Fruit fly (Drosophila melanogaster) whole organism, embryonic: ENCODE data around the gene CG11670.
A peak's percentile ranks its signal among the peaks of the same experiment; 100 is the strongest.

Experiments
- ATbp ChIP-seq: fragments of 200-800 bp; sonication (Bioruptor generic); optimal IDR thresholded peaks from 2 replicates; lab custom pipeline; 2017; ENCODE audit warnings: missing biosample characterization, mild to moderate bottlenecking, missing genetic modification characterization, missing genetic modification reagents
- Aef1 ChIP-seq: fragments of 200-800 bp; sonication (Bioruptor generic); IDR thresholded peaks from 3 replicates; pipeline ENCODE4 v1.3.6; 2022; ENCODE audit warnings: missing biosample characterization, missing genetic modification characterization
- C15 ChIP-seq: fragments of 200-800 bp; sonication (Bioruptor generic); IDR thresholded peaks from 3 replicates; pipeline ENCODE4 v1.3.6; 2022; ENCODE audit warnings: missing biosample characterization, missing genetic modification characterization
- CG10274 ChIP-seq: fragments of 200-800 bp; sonication (Bioruptor generic); optimal IDR thresholded peaks from 3 replicates; lab custom pipeline; 2017; ENCODE audit warnings: missing biosample characterization, mild to moderate bottlenecking, missing genetic modification characterization
- CG10431 ChIP-seq: fragments of 200-800 bp; sonication (Bioruptor generic); optimal IDR thresholded peaks from 3 replicates; lab custom pipeline; 2018; ENCODE audit warnings: missing biosample characterization, mild to moderate bottlenecking, missing genetic modification characterization
- CG10543 ChIP-seq: fragments of 200-800 bp; sonication (Bioruptor generic); optimal IDR thresholded peaks from 3 replicates; lab custom pipeline; 2017; ENCODE audit warnings: missing biosample characterization, mild to moderate bottlenecking, missing genetic modification characterization, moderate library complexity
- CG12391 ChIP-seq: fragments of 200-800 bp; sonication (Bioruptor generic); optimal IDR thresholded peaks from 3 replicates; lab custom pipeline; 2018; ENCODE audit warnings: missing biosample characterization, mild to moderate bottlenecking, missing genetic modification characterization, moderate library complexity
- CG13775 ChIP-seq: fragments of 200-800 bp; sonication (Bioruptor generic); optimal IDR thresholded peaks from 3 replicates; lab custom pipeline; 2017; ENCODE audit warnings: missing biosample characterization, mild to moderate bottlenecking, missing genetic modification characterization
- CG15269 ChIP-seq: fragments of 200-800 bp; sonication (Bioruptor generic); optimal IDR thresholded peaks from 2 replicates; lab custom pipeline; 2018; ENCODE audit warnings: missing biosample characterization, mild to moderate bottlenecking, missing genetic modification characterization, moderate library complexity
- CG1647 ChIP-seq: fragments of 200-800 bp; sonication (Bioruptor generic); optimal IDR thresholded peaks from 3 replicates; lab custom pipeline; 2016; ENCODE audit warnings: missing biosample characterization, missing genetic modification characterization
- CG16813 ChIP-seq: fragments of 200-800 bp; sonication (Bioruptor generic); IDR thresholded peaks from 3 replicates; pipeline ENCODE4 v1.3.6; 2022; ENCODE audit warnings: missing biosample characterization, missing genetic modification characterization; ENCODE audit not compliant: partially characterized antibody
- CG17385 ChIP-seq: fragments of 200-800 bp; sonication (Bioruptor generic); optimal IDR thresholded peaks from 3 replicates; lab custom pipeline; 2018; ENCODE audit warnings: missing biosample characterization, mild to moderate bottlenecking, missing genetic modification characterization
- CG18476 ChIP-seq: fragments of 200-800 bp; sonication (Bioruptor generic); optimal IDR thresholded peaks from 2 replicates; lab custom pipeline; 2016; ENCODE audit warnings: missing biosample characterization, mild to moderate bottlenecking, missing genetic modification characterization
- CG4328 ChIP-seq: fragments of 200-800 bp; sonication (Bioruptor generic); optimal IDR thresholded peaks from 3 replicates; lab custom pipeline; 2017; ENCODE audit warnings: missing biosample characterization, missing genetic modification reagents, missing genetic modification characterization
- CG6791 ChIP-seq: fragments of 200-800 bp; sonication (Bioruptor generic); IDR thresholded peaks from 3 replicates; pipeline ENCODE4 v1.3.6; 2022; ENCODE audit warnings: missing biosample characterization, missing genetic modification characterization; ENCODE audit not compliant: partially characterized antibody
- CG7928 ChIP-seq: fragments of 200-800 bp; sonication (Bioruptor generic); optimal IDR thresholded peaks from 2 replicates; lab custom pipeline; 2017; ENCODE audit warnings: missing biosample characterization, mild to moderate bottlenecking, missing genetic modification characterization
- CG8924 ChIP-seq: fragments of 200-800 bp; optimal IDR thresholded peaks from 3 replicates; lab custom pipeline; 2019; ENCODE audit warnings: missing biosample characterization, mild to moderate bottlenecking, missing genetic modification characterization, moderate library complexity
- CG9437 ChIP-seq: fragments of 200-800 bp; sonication (Bioruptor generic); optimal IDR thresholded peaks from 2 replicates; lab custom pipeline; 2018; ENCODE audit warnings: missing biosample characterization, mild to moderate bottlenecking, missing genetic modification characterization
- CG9797 ChIP-seq: fragments of 200-800 bp; sonication (Bioruptor generic); optimal IDR thresholded peaks from 3 replicates; lab custom pipeline; 2018; ENCODE audit warnings: missing biosample characterization, mild to moderate bottlenecking, missing genetic modification characterization
- E2f1 ChIP-seq: fragments of 200-800 bp; sonication (Bioruptor generic); IDR thresholded peaks from 2 replicates; pipeline ENCODE4 v1.3.6; 2022; ENCODE audit warnings: missing biosample characterization, missing genetic modification characterization
- Ets97D ChIP-seq: fragments of 200-800 bp; sonication (Bioruptor generic); optimal IDR thresholded peaks from 3 replicates; lab custom pipeline; 2016; ENCODE audit warnings: missing biosample characterization, missing genetic modification characterization
- GATAe ChIP-seq: fragments of 200-800 bp; sonication (Bioruptor generic); conservative IDR thresholded peaks from 2 replicates; pipeline ENCODE4 v1.3.6; 2022; ENCODE audit warnings: missing biosample characterization, missing genetic modification characterization
- Hand ChIP-seq: fragments of 200-800 bp; sonication (Bioruptor generic); optimal IDR thresholded peaks from 2 replicates; lab custom pipeline; 2017; ENCODE audit warnings: mild to moderate bottlenecking, missing biosample characterization, missing genetic modification reagents, missing genetic modification characterization
- Poxn ChIP-seq: fragments of 200-800 bp; sonication (Bioruptor generic); IDR thresholded peaks from 2 replicates; pipeline ENCODE4 v1.3.6; 2022; ENCODE audit warnings: missing biosample characterization, missing genetic modification characterization
- Trl ChIP-seq, 3 experiments: fragments of >200 bp in 2 of 3; fragments of 200-800 bp in 1 of 3; sonication (Bioruptor generic) in 1 of 3; optimal IDR thresholded peaks; 2 replicates in 1 of 3; 3 replicates in 2 of 3; lab custom pipeline; 2016 to 2017; ENCODE audit warnings: missing biosample characterization in 1 of 3, missing genetic modification characterization in 1 of 3
- aop ChIP-seq: fragments of 200-800 bp; sonication (Bioruptor generic); IDR thresholded peaks from 2 replicates; pipeline ENCODE4 v1.3.6; 2022; ENCODE audit warnings: missing biosample characterization, missing genetic modification characterization
- az2 ChIP-seq: fragments of 200-800 bp; sonication (Bioruptor generic); optimal IDR thresholded peaks from 3 replicates; lab custom pipeline; 2016; ENCODE audit warnings: missing biosample characterization, missing genetic modification characterization
- cas ChIP-seq: fragments of 200-800 bp; sonication (Bioruptor generic); IDR thresholded peaks from 2 replicates; pipeline ENCODE4 v1.3.6; 2022; ENCODE audit warnings: missing biosample characterization, missing genetic modification characterization
- caup ChIP-seq: fragments of 200-800 bp; sonication (Bioruptor generic); optimal IDR thresholded peaks from 3 replicates; lab custom pipeline; 2017; ENCODE audit warnings: missing biosample characterization, mild to moderate bottlenecking, missing genetic modification characterization, moderate library complexity; ENCODE audit not compliant: severe bottlenecking
- chif ChIP-seq, 2 experiments: fragments of 200-800 bp; sonication (Bioruptor generic); optimal IDR thresholded peaks; 3 replicates each; lab custom pipeline; 2016; ENCODE audit warnings: missing biosample characterization in 2 of 2, missing genetic modification characterization in 2 of 2
- chn ChIP-seq: fragments of 200-800 bp; sonication (Bioruptor generic); optimal IDR thresholded peaks from 2 replicates; lab custom pipeline; 2016; ENCODE audit warnings: missing biosample characterization, missing genetic modification characterization
- dati ChIP-seq: fragments of 200-800 bp; sonication (Bioruptor generic); IDR thresholded peaks from 2 replicates; pipeline ENCODE4 v1.3.6; 2022; ENCODE audit warnings: missing biosample characterization, missing genetic modification characterization
- disco-r ChIP-seq: fragments of 200-800 bp; sonication (Bioruptor generic); optimal IDR thresholded peaks from 2 replicates; lab custom pipeline; 2016; ENCODE audit warnings: missing biosample characterization, missing genetic modification characterization
- eyg ChIP-seq: fragments of 200-800 bp; sonication (Bioruptor generic); optimal IDR thresholded peaks from 3 replicates; lab custom pipeline; 2016; ENCODE audit warnings: missing biosample characterization, missing genetic modification characterization
- her ChIP-seq: fragments of 200-800 bp; sonication (Bioruptor generic); optimal IDR thresholded peaks from 2 replicates; lab custom pipeline; 2016; ENCODE audit warnings: missing biosample characterization, missing genetic modification characterization
- hth ChIP-seq: fragments of >200 bp; optimal IDR thresholded peaks from 2 replicates; lab custom pipeline; 2017; ENCODE audit warnings: inconsistent platforms
- jigr1 ChIP-seq: fragments of 200-800 bp; sonication (Bioruptor generic); IDR thresholded peaks from 3 replicates; pipeline ENCODE4 v1.3.6; 2022; ENCODE audit warnings: missing biosample characterization, missing genetic modification characterization
- lbe ChIP-seq: fragments of 200-800 bp; sonication (Bioruptor generic); optimal IDR thresholded peaks from 2 replicates; lab custom pipeline; 2016; ENCODE audit warnings: missing biosample characterization, mild to moderate bottlenecking, missing genetic modification characterization
- nerfin-2 ChIP-seq: fragments of 200-800 bp; sonication (Bioruptor generic); IDR thresholded peaks from 2 replicates; pipeline ENCODE4 v1.3.6; 2022; ENCODE audit warnings: missing biosample characterization, missing genetic modification characterization; ENCODE audit not compliant: partially characterized antibody
- onecut ChIP-seq: fragments of 200-800 bp; sonication (Bioruptor generic); IDR thresholded peaks from 2 replicates; pipeline ENCODE4 v1.3.6; 2022; ENCODE audit warnings: missing biosample characterization, missing genetic modification characterization
- prd ChIP-seq, 3 experiments: fragments of >200 bp in 2 of 3; fragments of 200-800 bp in 1 of 3; sonication (Bioruptor generic) in 1 of 3; optimal IDR thresholded peaks in 2 of 3; IDR thresholded peaks in 1 of 3; 2 replicates in 2 of 3; 3 replicates in 1 of 3; pipeline versions ENCODE4 v1.3.6 to Lab custom; 2017 to 2022; ENCODE audit warnings: missing biosample characterization in 1 of 3, missing genetic modification characterization in 1 of 3
- ranshi ChIP-seq: fragments of 200-800 bp; sonication (Bioruptor generic); IDR thresholded peaks from 2 replicates; pipeline ENCODE4 v1.3.6; 2022; ENCODE audit warnings: missing biosample characterization, missing genetic modification characterization
- ro ChIP-seq: fragments of 200-800 bp; sonication (Bioruptor generic); IDR thresholded peaks from 2 replicates; pipeline ENCODE4 v1.3.6; 2022; ENCODE audit warnings: missing biosample characterization, missing genetic modification characterization
- schlank ChIP-seq: fragments of 200-800 bp; sonication (Bioruptor generic); optimal IDR thresholded peaks from 2 replicates; lab custom pipeline; 2018; ENCODE audit warnings: missing biosample characterization, mild to moderate bottlenecking, missing genetic modification characterization
- slou ChIP-seq: fragments of 200-800 bp; sonication (Bioruptor generic); optimal IDR thresholded peaks from 3 replicates; lab custom pipeline; 2016; ENCODE audit warnings: missing biosample characterization, missing genetic modification characterization
- ssp ChIP-seq: fragments of 200-800 bp; sonication (Bioruptor generic); IDR thresholded peaks from 2 replicates; pipeline ENCODE4 v1.3.6; 2022; ENCODE audit warnings: missing biosample characterization, missing genetic modification characterization
- wdn ChIP-seq: fragments of 200-800 bp; sonication (Bioruptor generic); IDR thresholded peaks from 2 replicates; pipeline ENCODE4 v1.3.6; 2022; ENCODE audit warnings: missing biosample characterization, missing genetic modification characterization
- zfh1 ChIP-seq: fragments of 200-800 bp; sonication (Bioruptor generic); IDR thresholded peaks from 3 replicates; pipeline ENCODE4 v1.3.6; 2022; ENCODE audit warnings: missing biosample characterization, missing genetic modification characterization

Gene CG11670

DNA sequence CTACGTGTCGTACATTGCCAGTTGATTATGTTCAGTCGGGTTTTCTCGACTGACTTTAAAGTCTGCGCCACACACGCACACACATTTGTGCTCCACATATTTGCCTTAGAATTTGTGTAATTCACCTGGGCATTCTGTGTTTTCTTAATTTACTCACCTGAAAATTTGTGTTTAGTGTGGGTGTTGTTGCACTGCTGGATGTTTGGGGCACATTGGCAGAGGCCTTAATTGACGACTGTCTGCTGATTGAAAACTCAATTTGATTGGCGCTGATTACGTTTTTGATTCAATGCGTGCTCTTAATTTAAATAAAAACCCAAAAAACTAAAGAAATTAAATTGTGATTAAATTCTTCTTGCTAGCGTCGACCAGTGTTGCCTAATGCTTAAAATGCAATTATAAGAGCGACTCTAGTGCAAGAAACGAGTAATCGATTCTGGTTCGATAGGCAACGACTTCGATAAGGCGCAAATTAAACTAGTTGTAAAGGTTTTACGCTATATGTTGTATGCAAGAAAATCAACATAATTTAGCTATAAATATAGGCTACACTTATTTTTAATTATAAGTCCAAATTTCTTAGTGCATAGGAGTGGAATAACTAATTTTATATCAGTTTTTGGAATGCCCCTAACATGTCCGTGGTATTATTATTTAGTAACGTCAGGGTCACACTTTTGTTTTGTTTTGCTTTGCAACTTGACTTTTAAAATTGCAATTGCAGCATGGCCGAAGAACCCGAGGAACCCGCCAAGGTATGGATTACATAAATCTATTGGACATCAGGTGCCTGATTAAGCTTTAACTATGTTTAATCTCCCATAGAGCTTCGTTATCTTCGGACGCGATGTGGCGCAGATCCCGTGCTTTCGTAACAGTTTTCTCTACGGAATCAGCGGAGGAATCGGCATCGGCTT, 11.3 kb upstream of the CG11670 start, which contains the start of the genes CG46281 and CG46280 (continued):
- TF ChIP-seq lbe (peak; percentile 15), ssp (no peak), schlank (tag; lab: Kevin White, UChicago) (no peak), CG9437 (GFP tag; lab: Kevin White, UChicago) (peak; percentile 6), dati (GFP tag; lab: Robert Waterston, UW) (no peak), az2 (no peak), C15 (GFP tag; lab: Robert Waterston, UW) (no peak), E2f1 (no peak), nerfin-2 (GFP tag; lab: Robert Waterston, UW) (no peak), cas (0 out of 2 replicates have a peak, but pooled peaks have one; percentile 21), aop (no peak), CG10274 (no peak), CG4328 (GFP tag; lab: Kevin White, UChicago) (peak; percentile 22), jigr1 (no peak), disco-r (GFP tag; lab: Kevin White, UChicago) (peak; percentile 2), GATAe (no peak), CG10431 (GFP tag; lab: Kevin White, UChicago) (no peak), Trl (optimal IDR thresholded peaks at IDR 0.05; lab: Kevin White, UChicago) (no peak), Trl (GFP tag; optimal IDR thresholded peaks at IDR 0.05; lab: Kevin White, UChicago) (peak; percentile 37), prd (optimal IDR thresholded peaks at IDR 0.05; lab: Kevin White, UChicago) (no peak), prd (GFP tag; IDR thresholded peaks at IDR 0.05; lab: Robert Waterston, UW) (no peak), chn (GFP tag; lab: Kevin White, UChicago) (no peak), onecut (GFP tag; lab: Robert Waterston, UW) (no peak), CG12391 (tag; lab: Kevin White, UChicago) (no peak), CG16813 (GFP tag; lab: Robert Waterston, UW) (peak; percentile 52; the same call in 2 of the 3 replicates), ro (GFP tag; lab: Robert Waterston, UW) (no peak), eyg (GFP tag; lab: Kevin White, UChicago) (peak; percentile 21), CG1647 (GFP tag; lab: Kevin White, UChicago) (peak; percentile 25), CG7928 (GFP tag; lab: Kevin White, UChicago) (no peak), ranshi (GFP tag; lab: Robert Waterston, UW) (no peak), wdn (GFP tag; lab: Robert Waterston, UW) (no peak), Hand (GFP tag; lab: Kevin White, UChicago) (peak; percentile 23), CG17385 (GFP tag; lab: Kevin White, UChicago) (peak; percentile 42), Aef1 (no peak), CG10543 (no peak), slou (GFP tag; lab: Kevin White, UChicago) (no peak), Ets97D (GFP tag; lab: Kevin White, UChicago) (peak; percentile 52), CG18476 (no peak), CG6791 (GFP tag; lab: Robert Waterston, UW) (peak; percentile 54; the same call in 2 of the 3 replicates), CG13775 (peak; percentile 30), caup (GFP tag; lab: Kevin White, UChicago) (no peak), CG9797 (GFP tag; lab: Kevin White, UChicago) (peak; percentile 71), CG8924 (tag; lab: Kevin White, UChicago) (no peak), her (GFP tag; lab: Kevin White, UChicago) (peak; percentile 9), zfh1 (no peak; the same call in 2 of the 3 replicates), ATbp (no peak), CG15269 (tag; lab: Kevin White, UChicago) (no peak), Poxn (GFP tag; lab: Robert Waterston, UW) (no peak), chif (GFP tag; optimal IDR thresholded peaks at IDR 0.05; lab: Kevin White, UChicago) (peak in 1 of 2 experiments; percentile 38), hth (lab: Kevin White, UChicago) (no peak)
